Fruit fly (Drosophila melanogaster) whole organism, embryonic: ENCODE measurements around the gene cbt.

ENCODE experiments used
- CG11247 ChIP-seq: fragments of 200-800 bp; sonication (Bioruptor generic); IDR thresholded peaks from 2 replicates; pipeline ENCODE4 v1.3.6; 2022; ENCODE audit warnings: missing biosample characterization, missing genetic modification characterization
- CG11504 ChIP-seq: fragments of 200-800 bp; sonication (Bioruptor generic); optimal IDR thresholded peaks from 3 replicates; lab custom pipeline; 2019; ENCODE audit warnings: missing biosample characterization, mild to moderate bottlenecking, missing genetic modification characterization, moderate library complexity
- CG11560 ChIP-seq: fragments of 200-800 bp; sonication (Bioruptor generic); IDR thresholded peaks from 3 replicates; pipeline ENCODE4 v1.3.6; 2022; ENCODE audit warnings: missing biosample characterization, missing genetic modification characterization
- CG11696 ChIP-seq: fragments of 200-800 bp; sonication (Bioruptor generic); IDR thresholded peaks from 2 replicates; pipeline ENCODE4 v1.3.6; 2022; ENCODE audit warnings: missing biosample characterization, missing genetic modification characterization
- CG12236 ChIP-seq: fragments of 200-800 bp; sonication (Bioruptor generic); optimal IDR thresholded peaks from 2 replicates; lab custom pipeline; 2016; ENCODE audit warnings: missing biosample characterization, missing genetic modification characterization
- CG12659 ChIP-seq: fragments of 200-800 bp; sonication (Bioruptor generic); optimal IDR thresholded peaks from 3 replicates; lab custom pipeline; 2017; ENCODE audit warnings: mild to moderate bottlenecking, missing biosample characterization, missing genetic modification reagents, missing genetic modification characterization
- CG13894 ChIP-seq: fragments of 200-800 bp; sonication (Bioruptor generic); optimal IDR thresholded peaks from 3 replicates; lab custom pipeline; 2018; ENCODE audit warnings: missing biosample characterization, mild to moderate bottlenecking, missing genetic modification characterization, moderate library complexity
- CG14050 ChIP-seq: fragments of 200-800 bp; sonication (Bioruptor generic); IDR thresholded peaks from 3 replicates; pipeline ENCODE4 v1.3.6; 2022; ENCODE audit warnings: missing biosample characterization, missing genetic modification characterization
- CG15073 ChIP-seq: fragments of 200-800 bp; sonication (Bioruptor generic); optimal IDR thresholded peaks from 2 replicates; lab custom pipeline; 2016; ENCODE audit warnings: missing biosample characterization, missing genetic modification characterization
- CG18011 ChIP-seq: fragments of 200-800 bp; sonication (Bioruptor generic); optimal IDR thresholded peaks from 2 replicates; lab custom pipeline; 2017; ENCODE audit warnings: missing biosample characterization, missing genetic modification characterization, mild to moderate bottlenecking, moderate library complexity, missing genotype
- CG3065 ChIP-seq: fragments of 200-800 bp; sonication (Bioruptor generic); optimal IDR thresholded peaks from 2 replicates; lab custom pipeline; 2016; ENCODE audit warnings: missing biosample characterization, missing genetic modification characterization
- CG42726 ChIP-seq: fragments of 200-800 bp; sonication (Bioruptor generic); IDR thresholded peaks from 2 replicates; pipeline ENCODE4 v1.3.6; 2022; ENCODE audit warnings: missing biosample characterization, missing genetic modification characterization; ENCODE audit not compliant: partially characterized antibody
- CG43689 ChIP-seq: fragments of 200-800 bp; sonication (Bioruptor generic); IDR thresholded peaks from 2 replicates; pipeline ENCODE4 v1.3.6; 2022; ENCODE audit warnings: missing biosample characterization, missing genetic modification characterization
- CG6683 ChIP-seq: fragments of 200-800 bp; sonication (Bioruptor generic); optimal IDR thresholded peaks from 2 replicates; lab custom pipeline; 2017; ENCODE audit warnings: missing biosample characterization, mild to moderate bottlenecking, missing genetic modification characterization, missing genetic modification reagents
- CG8290 ChIP-seq, 3 experiments: fragments of 200-800 bp; sonication (Bioruptor generic); optimal IDR thresholded peaks; 2 replicates each; lab custom pipeline; 2016 to 2019; ENCODE audit warnings: missing biosample characterization in 3 of 3, missing genetic modification characterization in 3 of 3, mild to moderate bottlenecking in 2 of 3, moderate library complexity in 1 of 3
- CG8359 ChIP-seq: fragments of 200-800 bp; sonication (Bioruptor generic); optimal IDR thresholded peaks from 2 replicates; lab custom pipeline; 2017; ENCODE audit warnings: missing biosample characterization, mild to moderate bottlenecking, missing genetic modification characterization, borderline replicate concordance
- CG9437 ChIP-seq: fragments of 200-800 bp; sonication (Bioruptor generic); optimal IDR thresholded peaks from 2 replicates; lab custom pipeline; 2018; ENCODE audit warnings: missing biosample characterization, mild to moderate bottlenecking, missing genetic modification characterization
- CG9797 ChIP-seq: fragments of 200-800 bp; sonication (Bioruptor generic); optimal IDR thresholded peaks from 3 replicates; lab custom pipeline; 2018; ENCODE audit warnings: missing biosample characterization, mild to moderate bottlenecking, missing genetic modification characterization
- Camta ChIP-seq: fragments of 200-800 bp; sonication (Bioruptor generic); optimal IDR thresholded peaks from 2 replicates; lab custom pipeline; 2016; ENCODE audit warnings: missing biosample characterization, missing genetic modification characterization
- Drgx ChIP-seq: fragments of 200-800 bp; sonication (Bioruptor generic); IDR thresholded peaks from 2 replicates; pipeline ENCODE4 v1.3.6; 2022; ENCODE audit warnings: missing biosample characterization, missing genetic modification characterization
- Mes4 ChIP-seq: fragments of 200-800 bp; sonication (Bioruptor generic); optimal IDR thresholded peaks from 2 replicates; lab custom pipeline; 2016; ENCODE audit warnings: missing biosample characterization, missing genetic modification characterization
- NC2β ChIP-seq: fragments of 200-800 bp; sonication (Bioruptor generic); optimal IDR thresholded peaks from 2 replicates; lab custom pipeline; 2016; ENCODE audit warnings: missing biosample characterization, missing genetic modification characterization
- Nf-YA ChIP-seq: fragments of 200-800 bp; sonication (Bioruptor generic); IDR thresholded peaks from 2 replicates; pipeline ENCODE4 v1.3.6; 2022; ENCODE audit warnings: missing biosample characterization, missing genetic modification characterization
- Oaz ChIP-seq: fragments of 200-800 bp; sonication (Bioruptor generic); IDR thresholded peaks from 2 replicates; pipeline ENCODE4 v1.3.6; 2022; ENCODE audit warnings: missing biosample characterization, missing genetic modification characterization
- Taf1 ChIP-seq: fragments of 200-800 bp; sonication (Bioruptor generic); IDR thresholded peaks from 2 replicates; pipeline ENCODE4 v1.3.6; 2022; ENCODE audit warnings: missing biosample characterization, missing genetic modification characterization
- Xrp1 ChIP-seq: fragments of 200-800 bp; sonication (Bioruptor generic); IDR thresholded peaks from 2 replicates; pipeline ENCODE4 v1.3.6; 2022; ENCODE audit warnings: missing biosample characterization, missing genetic modification characterization
- ash1 ChIP-seq: fragments of 200-800 bp; sonication (Bioruptor generic); optimal IDR thresholded peaks from 2 replicates; lab custom pipeline; 2018; ENCODE audit warnings: missing biosample characterization, mild to moderate bottlenecking, missing genetic modification characterization
- ato ChIP-seq: fragments of 200-800 bp; sonication (Bioruptor generic); IDR thresholded peaks from 2 replicates; pipeline ENCODE4 v1.3.6; 2022; ENCODE audit warnings: missing biosample characterization, missing genetic modification characterization; ENCODE audit not compliant: partially characterized antibody
- bbx ChIP-seq: fragments of 200-800 bp; sonication (Bioruptor generic); IDR thresholded peaks from 2 replicates; pipeline ENCODE4 v1.3.6; 2022; ENCODE audit warnings: missing biosample characterization, missing genetic modification characterization; ENCODE audit not compliant: partially characterized antibody
- btn ChIP-seq: fragments of 200-800 bp; sonication (Bioruptor generic); optimal IDR thresholded peaks from 2 replicates; lab custom pipeline; 2016; ENCODE audit warnings: missing biosample characterization, missing genetic modification characterization
- corto ChIP-seq: fragments of 200-800 bp; sonication (Bioruptor generic); optimal IDR thresholded peaks from 2 replicates; lab custom pipeline; 2016; ENCODE audit warnings: missing biosample characterization, mild to moderate bottlenecking, missing genetic modification characterization, moderate library complexity
- dysf ChIP-seq: fragments of 200-800 bp; sonication (Bioruptor generic); IDR thresholded peaks from 3 replicates; pipeline ENCODE4 v1.3.6; 2022; ENCODE audit warnings: missing biosample characterization, missing genetic modification characterization
- ems ChIP-seq: fragments of 200-800 bp; sonication (Bioruptor generic); optimal IDR thresholded peaks from 3 replicates; lab custom pipeline; 2016; ENCODE audit warnings: missing biosample characterization, missing genetic modification characterization
- eve ChIP-seq, 2 experiments: fragments of >200 bp; optimal IDR thresholded peaks; 2 replicates each; lab custom pipeline; 2017; ENCODE audit warnings: missing biosample characterization in 2 of 2, missing genetic modification characterization in 2 of 2
- fd102C ChIP-seq: fragments of 200-800 bp; sonication (Bioruptor generic); optimal IDR thresholded peaks from 2 replicates; lab custom pipeline; 2018; ENCODE audit warnings: missing biosample characterization, mild to moderate bottlenecking, missing genetic modification characterization, moderate library complexity
- gt ChIP-seq: fragments of 200-800 bp; sonication (Bioruptor generic); IDR thresholded peaks from 2 replicates; pipeline ENCODE4 v1.3.6; 2022; ENCODE audit warnings: missing biosample characterization, missing genetic modification characterization
- her ChIP-seq: fragments of 200-800 bp; sonication (Bioruptor generic); optimal IDR thresholded peaks from 2 replicates; lab custom pipeline; 2016; ENCODE audit warnings: missing biosample characterization, missing genetic modification characterization
- insv ChIP-seq, 2 experiments: fragments of 200-800 bp; sonication (Bioruptor generic); optimal IDR thresholded peaks; 3 replicates each; lab custom pipeline; 2016 to 2018; ENCODE audit warnings: missing biosample characterization in 2 of 2, missing genetic modification characterization in 2 of 2
- maf-S ChIP-seq: fragments of 200-800 bp; sonication (Bioruptor generic); optimal IDR thresholded peaks from 2 replicates; lab custom pipeline; 2016; ENCODE audit warnings: missing biosample characterization, missing genetic modification characterization
- nerfin-1 ChIP-seq: fragments of 200-800 bp; sonication (Bioruptor generic); optimal IDR thresholded peaks from 3 replicates; lab custom pipeline; 2019; ENCODE audit warnings: missing biosample characterization, mild to moderate bottlenecking, missing genetic modification characterization, moderate library complexity
- peb ChIP-seq: fragments of 200-800 bp; sonication (Bioruptor generic); IDR thresholded peaks from 2 replicates; pipeline ENCODE4 v1.3.6; 2022; ENCODE audit warnings: missing biosample characterization, missing genetic modification characterization
- pita ChIP-seq: fragments of 200-800 bp; sonication (Bioruptor generic); optimal IDR thresholded peaks from 2 replicates; lab custom pipeline; 2017; ENCODE audit warnings: missing biosample characterization, mild to moderate bottlenecking, missing genetic modification characterization
- pzg ChIP-seq: fragments of 200-800 bp; sonication (Bioruptor generic); optimal IDR thresholded peaks from 3 replicates; lab custom pipeline; 2018; ENCODE audit warnings: missing biosample characterization, mild to moderate bottlenecking, missing genetic modification characterization, moderate library complexity
- sd ChIP-seq: fragments of 200-800 bp; sonication (Bioruptor generic); optimal IDR thresholded peaks from 3 replicates; lab custom pipeline; 2018; ENCODE audit warnings: missing biosample characterization, mild to moderate bottlenecking, missing genetic modification characterization, moderate library complexity
- sima ChIP-seq: fragments of 200-800 bp; sonication (Bioruptor generic); optimal IDR thresholded peaks from 2 replicates; lab custom pipeline; 2016; ENCODE audit warnings: missing biosample characterization, missing genetic modification characterization
- sob ChIP-seq: fragments of 200-800 bp; sonication (Bioruptor generic); IDR thresholded peaks from 2 replicates; pipeline ENCODE4 v1.3.6; 2022; ENCODE audit warnings: missing biosample characterization, missing genetic modification characterization
- stwl ChIP-seq: fragments of 200-800 bp; sonication (Bioruptor generic); optimal IDR thresholded peaks from 3 replicates; lab custom pipeline; 2018; ENCODE audit warnings: missing biosample characterization, mild to moderate bottlenecking, missing genetic modification characterization, moderate library complexity
- tio ChIP-seq: fragments of 200-800 bp; sonication (Bioruptor generic); optimal IDR thresholded peaks from 2 replicates; lab custom pipeline; 2017; ENCODE audit warnings: missing biosample characterization, missing genetic modification characterization, inconsistent platforms

Gene cbt

dm6 chr2L:430820-431628 is 48.5 kb downstream of the cbt start, which contains the start of gene ex (continued):
- TF ChIP-seq Drgx (GFP tag; lab: Robert Waterston, UW) (no peak), CG11696 (peak; percentile 17; the same call in 1 of the 2 replicates), btn (no peak), nerfin-1 (tag; lab: Kevin White, UChicago) (peak; percentile 75), tio (GFP tag; lab: Kevin White, UChicago) (no peak), CG12236 (GFP tag; lab: Kevin White, UChicago) (peak; percentile 12), pita (no peak), insv (GFP tag; optimal IDR thresholded peaks at IDR 0.05; lab: Kevin White, UChicago) (peak in 1 of 2 experiments; percentile 80), Xrp1 (GFP tag; lab: Robert Waterston, UW) (peak; percentile 60), eve (GFP tag; optimal IDR thresholded peaks at IDR 0.05; lab: Kevin White, UChicago) (peak in 1 of 2 experiments; percentile 65), bbx (GFP tag; lab: Robert Waterston, UW) (peak; percentile 44; the same call in 1 of the 2 replicates), CG8290 (GFP tag; optimal IDR thresholded peaks at IDR 0.05; lab: Kevin White, UChicago) (peak; percentile 17), CG8290 (tag; optimal IDR thresholded peaks at IDR 0.05; lab: Kevin White, UChicago) (peak in 1 of 2 experiments; percentile 57), corto (GFP tag; lab: Kevin White, UChicago) (peak; percentile 48), CG9797 (GFP tag; lab: Kevin White, UChicago) (no peak), Nf-YA (GFP tag; lab: Robert Waterston, UW) (0 out of 2 replicates have a peak, but pooled peaks have one; percentile 26), CG43689 (GFP tag; lab: Robert Waterston, UW) (no peak), stwl (tag; lab: Kevin White, UChicago) (no peak), ems (GFP tag; lab: Kevin White, UChicago) (no peak), CG15073 (GFP tag; lab: Kevin White, UChicago) (no peak), maf-S (no peak), CG11560 (tag; lab: Robert Waterston, UW) (no peak), CG14050 (GFP tag; lab: Robert Waterston, UW) (peak; percentile 29; the same call in 1 of the 3 replicates), fd102C (GFP tag; lab: Kevin White, UChicago) (peak; percentile 61), gt (no peak), Camta (peak; percentile 4), CG9437 (GFP tag; lab: Kevin White, UChicago) (no peak), ato (peak; percentile 48; the same call in 1 of the 2 replicates), Taf1 (no peak), pzg (GFP tag; lab: Kevin White, UChicago) (no peak), ash1 (GFP tag; lab: Kevin White, UChicago) (peak; percentile 14), CG11247 (GFP tag; lab: Robert Waterston, UW) (no peak), dysf (no peak), peb (no peak), CG18011 (GFP tag; lab: Kevin White, UChicago) (no peak), sob (GFP tag; lab: Robert Waterston, UW) (peak; percentile 72; the same call in 1 of the 2 replicates), CG8359 (GFP tag; lab: Kevin White, UChicago) (peak; percentile 44), CG42726 (GFP tag; lab: Robert Waterston, UW) (peak; percentile 38; the same call in 1 of the 2 replicates), Oaz (GFP tag; lab: Robert Waterston, UW) (no peak), sima (no peak), CG11504 (tag; lab: Kevin White, UChicago) (peak; percentile 51), her (peak; percentile 47), NC2β (peak; percentile 35), CG3065 (GFP tag; lab: Kevin White, UChicago) (no peak), CG13894 (tag; lab: Kevin White, UChicago) (peak; percentile 73), CG12659 (GFP tag; lab: Kevin White, UChicago) (peak; percentile 57), CG6683 (GFP tag; lab: Kevin White, UChicago) (peak; percentile 33), Mes4 (GFP tag; lab: Kevin White, UChicago) (peak; percentile 31), sd (tag; lab: Kevin White, UChicago) (peak; percentile 67)
